Fruit fly (Drosophila melanogaster) whole organism, embryonic: ENCODE results near the gene CG32708.
A peak's percentile ranks its signal among the peaks of the same experiment; 100 is the strongest.

Experiments
- Bgb ChIP-seq: fragments of 200-800 bp; sonication (Bioruptor generic); IDR thresholded peaks from 2 replicates; pipeline ENCODE4 v1.3.6; 2022; ENCODE audit warnings: missing biosample characterization, missing genetic modification characterization; ENCODE audit not compliant: partially characterized antibody
- CG11723 ChIP-seq: fragments of 200-800 bp; sonication (Bioruptor generic); optimal IDR thresholded peaks from 2 replicates; lab custom pipeline; 2017; ENCODE audit warnings: missing biosample characterization, mild to moderate bottlenecking, missing genetic modification characterization
- CG13296 ChIP-seq: fragments of 200-800 bp; sonication (Bioruptor generic); optimal IDR thresholded peaks from 3 replicates; lab custom pipeline; 2018; ENCODE audit warnings: missing biosample characterization, mild to moderate bottlenecking, missing genetic modification characterization
- CG1647 ChIP-seq: fragments of 200-800 bp; sonication (Bioruptor generic); optimal IDR thresholded peaks from 3 replicates; lab custom pipeline; 2016; ENCODE audit warnings: missing biosample characterization, missing genetic modification characterization
- CG16813 ChIP-seq: fragments of 200-800 bp; sonication (Bioruptor generic); IDR thresholded peaks from 3 replicates; pipeline ENCODE4 v1.3.6; 2022; ENCODE audit warnings: missing biosample characterization, missing genetic modification characterization; ENCODE audit not compliant: partially characterized antibody
- CG17612 ChIP-seq: fragments of 200-800 bp; sonication (Bioruptor generic); IDR thresholded peaks from 2 replicates; pipeline ENCODE4 v1.3.6; 2022; ENCODE audit warnings: missing biosample characterization, missing genetic modification characterization
- CG1832 ChIP-seq: fragments of 200-800 bp; sonication (Bioruptor generic); optimal IDR thresholded peaks from 2 replicates; lab custom pipeline; 2017; ENCODE audit warnings: missing biosample characterization, mild to moderate bottlenecking, missing genetic modification characterization, inconsistent platforms
- CG18476 ChIP-seq: fragments of 200-800 bp; sonication (Bioruptor generic); optimal IDR thresholded peaks from 2 replicates; lab custom pipeline; 2016; ENCODE audit warnings: missing biosample characterization, mild to moderate bottlenecking, missing genetic modification characterization
- CG18599 ChIP-seq: fragments of 200-800 bp; sonication (Bioruptor generic); optimal IDR thresholded peaks from 3 replicates; lab custom pipeline; 2017; ENCODE audit warnings: missing biosample characterization, missing genetic modification characterization, mild to moderate bottlenecking, moderate library complexity, missing genetic modification reagents
- CG2678 ChIP-seq: fragments of 200-800 bp; sonication (Bioruptor generic); optimal IDR thresholded peaks from 3 replicates; lab custom pipeline; 2019; ENCODE audit warnings: missing biosample characterization, mild to moderate bottlenecking, missing genetic modification characterization, moderate library complexity
- CG30020 ChIP-seq: fragments of 200-800 bp; optimal IDR thresholded peaks from 2 replicates; lab custom pipeline; 2019; ENCODE audit warnings: missing biosample characterization, mild to moderate bottlenecking, missing genetic modification characterization, moderate library complexity
- CG31224 ChIP-seq: fragments of 200-800 bp; sonication (Bioruptor generic); IDR thresholded peaks from 2 replicates; pipeline ENCODE4 v1.3.6; 2022; ENCODE audit warnings: missing biosample characterization, missing genetic modification characterization
- CG32772 ChIP-seq: fragments of 200-800 bp; sonication (Bioruptor generic); IDR thresholded peaks from 2 replicates; pipeline ENCODE4 v1.3.6; 2022; ENCODE audit warnings: missing biosample characterization, missing genetic modification characterization
- CG34422 ChIP-seq: fragments of 200-800 bp; sonication (Bioruptor generic); IDR thresholded peaks from 3 replicates; pipeline ENCODE4 v1.3.6; 2022; ENCODE audit warnings: missing biosample characterization, missing genetic modification characterization
- CG3995 ChIP-seq: fragments of 200-800 bp; sonication (Bioruptor generic); optimal IDR thresholded peaks from 3 replicates; lab custom pipeline; 2016; ENCODE audit warnings: missing biosample characterization, missing genetic modification characterization
- CG8388 ChIP-seq: fragments of 200-800 bp; sonication (Bioruptor generic); optimal IDR thresholded peaks from 2 replicates; lab custom pipeline; 2019; ENCODE audit warnings: missing biosample characterization, mild to moderate bottlenecking, missing genetic modification characterization, moderate library complexity
- CG9437 ChIP-seq: fragments of 200-800 bp; sonication (Bioruptor generic); optimal IDR thresholded peaks from 2 replicates; lab custom pipeline; 2018; ENCODE audit warnings: missing biosample characterization, mild to moderate bottlenecking, missing genetic modification characterization
- CG9609 ChIP-seq: fragments of 200-800 bp; sonication (Bioruptor generic); optimal IDR thresholded peaks from 3 replicates; lab custom pipeline; 2016; ENCODE audit warnings: missing biosample characterization, missing genetic modification characterization
- CG9932 ChIP-seq: fragments of 200-800 bp; sonication (Bioruptor generic); IDR thresholded peaks from 2 replicates; pipeline ENCODE4 v1.3.6; 2022; ENCODE audit warnings: missing biosample characterization, missing genetic modification characterization
- D19B ChIP-seq: fragments of 200-800 bp; sonication (Bioruptor generic); optimal IDR thresholded peaks from 2 replicates; lab custom pipeline; 2017; ENCODE audit warnings: missing biosample characterization, mild to moderate bottlenecking, missing genetic modification characterization
- Doc3 ChIP-seq: fragments of 200-800 bp; sonication (Bioruptor generic); IDR thresholded peaks from 3 replicates; pipeline ENCODE4 v1.3.6; 2022; ENCODE audit warnings: missing biosample characterization, missing genetic modification characterization; ENCODE audit not compliant: partially characterized antibody
- Dp ChIP-seq: fragments of 200-800 bp; sonication (Bioruptor generic); optimal IDR thresholded peaks from 2 replicates; lab custom pipeline; 2018; ENCODE audit warnings: missing biosample characterization, mild to moderate bottlenecking, missing genetic modification characterization, moderate library complexity
- Elba2 ChIP-seq: fragments of 200-800 bp; sonication (Bioruptor generic); optimal IDR thresholded peaks from 3 replicates; lab custom pipeline; 2016; ENCODE audit warnings: missing biosample characterization, missing genetic modification characterization
- Ets65A ChIP-seq: fragments of 200-800 bp; sonication (Bioruptor generic); peaks from one replicate; lab custom pipeline; 2016; ENCODE audit warnings: missing biosample characterization, missing genetic modification characterization
- Gug ChIP-seq: fragments of 200-800 bp; sonication (Bioruptor generic); IDR thresholded peaks from 4 replicates; pipeline ENCODE4 v1.3.6; 2022; ENCODE audit warnings: missing biosample characterization, missing genetic modification characterization
- HmgD ChIP-seq: fragments of 200-800 bp; sonication (Bioruptor generic); optimal IDR thresholded peaks from 3 replicates; lab custom pipeline; 2016; ENCODE audit warnings: missing biosample characterization, missing genetic modification characterization
- Hmx ChIP-seq: fragments of 200-800 bp; sonication (Bioruptor generic); optimal IDR thresholded peaks from 2 replicates; lab custom pipeline; 2016; ENCODE audit warnings: missing biosample characterization, missing genetic modification characterization
- Hr78 ChIP-seq, 2 experiments: fragments of 200-800 bp in 1 of 2; fragments of >200 bp in 1 of 2; sonication (Bioruptor generic) in 1 of 2; optimal IDR thresholded peaks; 2 replicates each; lab custom pipeline; 2017 to 2019; ENCODE audit warnings: missing biosample characterization in 2 of 2, missing genetic modification characterization in 2 of 2, mild to moderate bottlenecking in 1 of 2, moderate library complexity in 1 of 2
- Jarid2 ChIP-seq: fragments of 200-800 bp; sonication (Bioruptor generic); optimal IDR thresholded peaks from 3 replicates; lab custom pipeline; 2017; ENCODE audit warnings: mild to moderate bottlenecking, missing biosample characterization, missing genetic modification reagents, missing genetic modification characterization
- Med ChIP-seq: fragments of 200-800 bp; sonication (Bioruptor generic); peaks from one replicate; lab custom pipeline; 2016; ENCODE audit warnings: missing biosample characterization, missing genetic modification characterization, mild to moderate bottlenecking, inconsistent platforms, moderate library complexity
- Mrtf ChIP-seq: fragments of 200-800 bp; sonication (Bioruptor generic); IDR thresholded peaks from 3 replicates; pipeline ENCODE4 v1.3.6; 2022; ENCODE audit warnings: missing biosample characterization, missing genetic modification characterization
- Myb ChIP-seq: fragments of 200-800 bp; sonication (Bioruptor generic); optimal IDR thresholded peaks from 2 replicates; lab custom pipeline; 2016; ENCODE audit warnings: missing biosample characterization, missing genetic modification characterization
- NC2α ChIP-seq: fragments of 200-800 bp; sonication (Bioruptor generic); optimal IDR thresholded peaks from 2 replicates; lab custom pipeline; 2016; ENCODE audit warnings: missing biosample characterization, missing genetic modification characterization
- Oaz ChIP-seq: fragments of 200-800 bp; sonication (Bioruptor generic); IDR thresholded peaks from 2 replicates; pipeline ENCODE4 v1.3.6; 2022; ENCODE audit warnings: missing biosample characterization, missing genetic modification characterization
- cato ChIP-seq: fragments of 200-800 bp; sonication (Bioruptor generic); optimal IDR thresholded peaks from 2 replicates; lab custom pipeline; 2016; ENCODE audit warnings: missing biosample characterization, missing genetic modification characterization, borderline replicate concordance
- caup ChIP-seq: fragments of 200-800 bp; sonication (Bioruptor generic); optimal IDR thresholded peaks from 3 replicates; lab custom pipeline; 2017; ENCODE audit warnings: missing biosample characterization, mild to moderate bottlenecking, missing genetic modification characterization, moderate library complexity; ENCODE audit not compliant: severe bottlenecking
- dmrt99B ChIP-seq: fragments of 200-800 bp; sonication (Bioruptor generic); optimal IDR thresholded peaks from 2 replicates; lab custom pipeline; 2018; ENCODE audit warnings: missing biosample characterization, mild to moderate bottlenecking, missing genetic modification characterization, moderate library complexity
- dpn ChIP-seq, 2 experiments: fragments of 200-800 bp; sonication (Bioruptor generic); optimal IDR thresholded peaks; 3 replicates each; lab custom pipeline; 2016; ENCODE audit warnings: missing biosample characterization in 2 of 2, missing genetic modification characterization in 2 of 2
- fd102C ChIP-seq: fragments of 200-800 bp; sonication (Bioruptor generic); optimal IDR thresholded peaks from 2 replicates; lab custom pipeline; 2018; ENCODE audit warnings: missing biosample characterization, mild to moderate bottlenecking, missing genetic modification characterization, moderate library complexity
- ken ChIP-seq: fragments of 200-800 bp; sonication (Bioruptor generic); IDR thresholded peaks from 3 replicates; pipeline ENCODE4 v1.3.6; 2022; ENCODE audit warnings: missing biosample characterization, missing genetic modification characterization
- lov ChIP-seq, 2 experiments: fragments of 200-800 bp in 1 of 2; fragments of >200 bp in 1 of 2; sonication (Bioruptor generic) in 1 of 2; IDR thresholded peaks in 1 of 2; optimal IDR thresholded peaks in 1 of 2; 2 replicates in 1 of 2; 3 replicates in 1 of 2; pipeline versions ENCODE4 v1.3.6 to Lab custom; 2017 to 2022; ENCODE audit warnings: missing biosample characterization in 1 of 2, missing genetic modification characterization in 1 of 2
- mam ChIP-seq: fragments of 200-800 bp; sonication (Bioruptor generic); optimal IDR thresholded peaks from 3 replicates; lab custom pipeline; 2016; ENCODE audit warnings: missing biosample characterization, missing genetic modification characterization
- pan ChIP-seq, 4 experiments: fragments of >200 bp in 3 of 4; fragments of 200-800 bp in 1 of 4; sonication (Bioruptor generic) in 1 of 4; optimal IDR thresholded peaks in 3 of 4; IDR thresholded peaks in 1 of 4; 2 replicates each; pipeline versions ENCODE4 v1.3.6 to Lab custom; 2017 to 2022; ENCODE audit warnings: missing biosample characterization in 2 of 4, missing genetic modification characterization in 2 of 4, mixed read lengths in 1 of 4
- pfk ChIP-seq: fragments of 200-800 bp; sonication (Bioruptor generic); optimal IDR thresholded peaks from 2 replicates; lab custom pipeline; 2018; ENCODE audit warnings: missing biosample characterization, mild to moderate bottlenecking, missing genetic modification characterization, moderate library complexity
- pnt ChIP-seq: fragments of 200-800 bp; sonication (Bioruptor generic); optimal IDR thresholded peaks from 3 replicates; lab custom pipeline; 2016; ENCODE audit warnings: missing biosample characterization, missing genetic modification characterization
- sqz ChIP-seq: fragments of 200-800 bp; sonication (Bioruptor generic); optimal IDR thresholded peaks from 3 replicates; lab custom pipeline; 2018; ENCODE audit warnings: missing biosample characterization, mild to moderate bottlenecking, missing genetic modification characterization
- z ChIP-seq: fragments of 200-800 bp; sonication (Bioruptor generic); IDR thresholded peaks from 3 replicates; pipeline ENCODE4 v1.3.6; 2022; ENCODE audit warnings: missing biosample characterization, missing genetic modification characterization
- zen2 ChIP-seq: fragments of 200-800 bp; sonication (Bioruptor generic); IDR thresholded peaks from 3 replicates; pipeline ENCODE4 v1.3.6; 2022; ENCODE audit warnings: missing biosample characterization, missing genetic modification characterization; ENCODE audit not compliant: partially characterized antibody

CG32708 gene

dm6 chrX:9067754-9068477 is 17.8 kb upstream of the CG32708 start, which contains the start of gene CG15365:
CG15365 (minus strand) TSS chrX:9067983.
- no peak for TF ChIP-seq CG18599 (GFP tag; lab: Kevin White, UChicago)
- no peak for TF ChIP-seq pfk (GFP tag; lab: Kevin White, UChicago)
- no peak for TF ChIP-seq dpn (GFP tag; optimal IDR thresholded peaks at IDR 0.05; lab: Kevin White, UChicago)
- no peak for TF ChIP-seq lov (optimal IDR thresholded peaks at IDR 0.05; lab: Kevin White, UChicago)
- no peak for TF ChIP-seq lov (GFP tag; IDR thresholded peaks at IDR 0.05; lab: Robert Waterston, UW)
- no peak for TF ChIP-seq CG11723
- no peak for TF ChIP-seq CG17612 (GFP tag; lab: Robert Waterston, UW)
- TF ChIP-seq Jarid2 (GFP tag; lab: Kevin White, UChicago): peak; percentile 82
- no peak for TF ChIP-seq Gug (GFP tag; lab: Robert Waterston, UW)
- no peak for TF ChIP-seq cato (GFP tag; lab: Kevin White, UChicago)
- TF ChIP-seq z (GFP tag; lab: Robert Waterston, UW): no peak
- no peak for TF ChIP-seq Elba2
- TF ChIP-seq Mrtf (GFP tag; lab: Robert Waterston, UW): no peak
- no peak for TF ChIP-seq CG2678
- TF ChIP-seq pan (optimal IDR thresholded peaks at IDR 0.05; lab: Kevin White, UChicago): no peak
- peak in 1 of 2 experiments; percentile 32 for TF ChIP-seq pan (GFP tag; optimal IDR thresholded peaks at IDR 0.05 in 1 of 2, IDR thresholded peaks at IDR 0.05 in 1 of 2)
- TF ChIP-seq CG1647 (GFP tag; lab: Kevin White, UChicago): no peak
- TF ChIP-seq CG13296 (GFP tag; lab: Kevin White, UChicago): no peak
- no peak for TF ChIP-seq CG9609 (GFP tag; lab: Kevin White, UChicago)
- TF ChIP-seq Dp: no peak
- no peak for TF ChIP-seq CG34422 (GFP tag; lab: Robert Waterston, UW)
- peak; percentile 25 for TF ChIP-seq Med (GFP tag; lab: Kevin White, UChicago)
- no peak for TF ChIP-seq CG18476
- peak; percentile 43 for TF ChIP-seq Myb (GFP tag; lab: Kevin White, UChicago)
- TF ChIP-seq CG8388 (GFP tag; lab: Kevin White, UChicago): no peak
- TF ChIP-seq dmrt99B (tag; lab: Kevin White, UChicago): no peak
- no peak for TF ChIP-seq CG31224
- TF ChIP-seq Ets65A (GFP tag; lab: Kevin White, UChicago): peak; percentile 64
- no peak for TF ChIP-seq CG3995 (GFP tag; lab: Kevin White, UChicago)
- TF ChIP-seq zen2: no peak
- no peak for TF ChIP-seq CG32772 (GFP tag; lab: Robert Waterston, UW)
- no peak for TF ChIP-seq Doc3 (GFP tag; lab: Robert Waterston, UW)
- TF ChIP-seq NC2α: no peak
- TF ChIP-seq CG30020 (tag; lab: Kevin White, UChicago): no peak
- TF ChIP-seq Hmx: no peak
- no peak for TF ChIP-seq CG9437
- TF ChIP-seq mam: no peak
- TF ChIP-seq CG16813 (GFP tag; lab: Robert Waterston, UW): peak; percentile 32; the same call in 1 of the 3 replicates
- no peak for TF ChIP-seq HmgD (GFP tag; lab: Kevin White, UChicago)
- TF ChIP-seq D19B (GFP tag; lab: Kevin White, UChicago): no peak
- TF ChIP-seq pnt (GFP tag; lab: Kevin White, UChicago): no peak
- no peak for TF ChIP-seq Hr78 (GFP tag; optimal IDR thresholded peaks at IDR 0.05; lab: Kevin White, UChicago)
- TF ChIP-seq caup (GFP tag; lab: Kevin White, UChicago): no peak
- TF ChIP-seq CG1832 (GFP tag; lab: Kevin White, UChicago): no peak
- TF ChIP-seq CG9932 (GFP tag; lab: Robert Waterston, UW): 0 out of 2 replicates have a peak, but pooled peaks have one; percentile 21
- TF ChIP-seq Bgb (GFP tag; lab: Robert Waterston, UW): peak; percentile 50; the same call in 1 of the 2 replicates
- TF ChIP-seq Oaz (GFP tag; lab: Robert Waterston, UW): no peak
- TF ChIP-seq fd102C (GFP tag; lab: Kevin White, UChicago): no peak
- TF ChIP-seq sqz (GFP tag; lab: Kevin White, UChicago): peak; percentile 58
- TF ChIP-seq ken (GFP tag; lab: Robert Waterston, UW): no peak
